Fruit fly (Drosophila melanogaster) whole organism, prepupa: ENCODE data around the gene Snoo.
A peak's percentile ranks its signal among the peaks of the same experiment; 100 is the strongest.

Experiments
- CG10631 ChIP-seq: fragments of 200-800 bp; sonication (Bioruptor generic); optimal IDR thresholded peaks from 2 replicates; lab custom pipeline; 2016; ENCODE audit warnings: missing biosample characterization, missing genetic modification characterization
- CG10669 ChIP-seq: fragments of 200-800 bp; sonication (Bioruptor generic); optimal IDR thresholded peaks from 3 replicates; lab custom pipeline; 2018; ENCODE audit warnings: missing biosample characterization, mild to moderate bottlenecking, missing genetic modification characterization, moderate library complexity
- CG11294 ChIP-seq: fragments of 200-800 bp; sonication (Bioruptor generic); IDR thresholded peaks from 2 replicates; pipeline ENCODE4 v1.3.6; 2022; ENCODE audit warnings: missing biosample characterization, missing genetic modification characterization
- CG11762 ChIP-seq: fragments of 200-800 bp; sonication (Bioruptor generic); optimal IDR thresholded peaks from 3 replicates; lab custom pipeline; 2016; ENCODE audit warnings: missing biosample characterization, missing genetic modification characterization; ENCODE audit not compliant: insufficient read depth
- CG11902 ChIP-seq: fragments of 200-800 bp; sonication (Bioruptor generic); optimal IDR thresholded peaks from 3 replicates; lab custom pipeline; 2016; ENCODE audit warnings: missing biosample characterization, missing genetic modification characterization
- CG15336 ChIP-seq: fragments of 200-800 bp; sonication (Bioruptor generic); IDR thresholded peaks from 2 replicates; pipeline ENCODE4 v1.3.6; 2022; ENCODE audit warnings: missing biosample characterization, missing genetic modification characterization
- CG1621 ChIP-seq: fragments of 200-800 bp; sonication (Bioruptor generic); optimal IDR thresholded peaks from 3 replicates; lab custom pipeline; 2018; ENCODE audit warnings: missing biosample characterization, mild to moderate bottlenecking, missing genetic modification characterization
- CG16779 ChIP-seq: fragments of 200-800 bp; sonication (Bioruptor generic); optimal IDR thresholded peaks from 3 replicates; lab custom pipeline; 2017; ENCODE audit warnings: missing biosample characterization, mild to moderate bottlenecking, missing genetic modification characterization
- CG3032 ChIP-seq: fragments of 200-800 bp; optimal IDR thresholded peaks from 2 replicates; lab custom pipeline; 2019; ENCODE audit warnings: missing biosample characterization, mild to moderate bottlenecking, missing genetic modification characterization, moderate library complexity
- CG31627 ChIP-seq: fragments of 200-800 bp; sonication (Bioruptor generic); optimal IDR thresholded peaks from 3 replicates; lab custom pipeline; 2016; ENCODE audit warnings: missing biosample characterization, missing genetic modification characterization
- CG32006 ChIP-seq: fragments of 200-800 bp; sonication (Bioruptor generic); optimal IDR thresholded peaks from 3 replicates; lab custom pipeline; 2017; ENCODE audit warnings: missing biosample characterization, mild to moderate bottlenecking, missing genetic modification characterization
- CG34406 ChIP-seq: fragments of 200-800 bp; sonication (Bioruptor generic); optimal IDR thresholded peaks from 3 replicates; lab custom pipeline; 2016; ENCODE audit warnings: missing biosample characterization, missing genetic modification characterization
- CG3919 ChIP-seq: fragments of 200-800 bp; sonication (Bioruptor generic); optimal IDR thresholded peaks from 3 replicates; lab custom pipeline; 2016; ENCODE audit warnings: missing biosample characterization, missing genetic modification characterization
- CG4318 ChIP-seq: fragments of 200-800 bp; sonication (Bioruptor generic); optimal IDR thresholded peaks from 3 replicates; lab custom pipeline; 2017; ENCODE audit warnings: missing biosample characterization, mild to moderate bottlenecking, missing genetic modification characterization
- CG6163 ChIP-seq: fragments of 200-800 bp; sonication (Bioruptor generic); IDR thresholded peaks from 3 replicates; pipeline ENCODE4 v1.3.6; 2022; ENCODE audit warnings: missing biosample characterization, missing genetic modification characterization
- CG6276 ChIP-seq: fragments of 200-800 bp; sonication (Bioruptor generic); optimal IDR thresholded peaks from 2 replicates; lab custom pipeline; 2017; ENCODE audit warnings: missing biosample characterization, mild to moderate bottlenecking, missing genetic modification characterization
- CG6792 ChIP-seq: fragments of 200-800 bp; sonication (Bioruptor generic); optimal IDR thresholded peaks from 3 replicates; lab custom pipeline; 2016; ENCODE audit warnings: missing biosample characterization, missing genetic modification characterization
- CG6808 ChIP-seq: fragments of 200-800 bp; sonication (Bioruptor generic); optimal IDR thresholded peaks from 3 replicates; lab custom pipeline; 2017; ENCODE audit warnings: missing biosample characterization, missing genetic modification characterization, mild to moderate bottlenecking, moderate library complexity, missing genetic modification reagents
- CG6854 ChIP-seq: fragments of 200-800 bp; sonication (Bioruptor generic); optimal IDR thresholded peaks from 2 replicates; lab custom pipeline; 2017; ENCODE audit warnings: missing biosample characterization, mild to moderate bottlenecking, missing genetic modification characterization
- CG7368 ChIP-seq: fragments of 200-800 bp; sonication (Bioruptor generic); optimal IDR thresholded peaks from 3 replicates; lab custom pipeline; 2016; ENCODE audit warnings: missing biosample characterization, missing genetic modification characterization
- CG8119 ChIP-seq: fragments of 200-800 bp; sonication (Bioruptor generic); IDR thresholded peaks from 3 replicates; pipeline ENCODE4 v1.3.6; 2022; ENCODE audit warnings: missing biosample characterization, missing genetic modification characterization
- CG8319 ChIP-seq: fragments of 200-800 bp; sonication (Bioruptor generic); optimal IDR thresholded peaks from 3 replicates; lab custom pipeline; 2016; ENCODE audit warnings: missing biosample characterization, missing genetic modification characterization
- CG8632 ChIP-seq: fragments of 200-800 bp; sonication (Bioruptor generic); optimal IDR thresholded peaks from 3 replicates; lab custom pipeline; 2016; ENCODE audit warnings: missing biosample characterization, missing genetic modification characterization
- CG9139 ChIP-seq: fragments of 200-800 bp; sonication (Bioruptor generic); optimal IDR thresholded peaks from 3 replicates; lab custom pipeline; 2017; ENCODE audit warnings: missing biosample characterization, mild to moderate bottlenecking, missing genetic modification characterization
- Eip75B ChIP-seq: fragments of 200-800 bp; sonication (Bioruptor generic); optimal IDR thresholded peaks from 3 replicates; lab custom pipeline; 2016; ENCODE audit warnings: missing biosample characterization, missing genetic modification characterization
- Eip78C ChIP-seq: fragments of 200-800 bp; sonication (Bioruptor generic); peaks from one replicate; lab custom pipeline; 2016; ENCODE audit warnings: missing biosample characterization, missing genetic modification characterization
- Eip93F ChIP-seq: fragments of 200-800 bp; sonication (Bioruptor generic); optimal IDR thresholded peaks from 2 replicates; lab custom pipeline; 2016; ENCODE audit warnings: missing biosample characterization, mild to moderate bottlenecking, missing genetic modification characterization
- Ets21C ChIP-seq: fragments of 200-800 bp; sonication (Bioruptor generic); optimal IDR thresholded peaks from 3 replicates; lab custom pipeline; 2016; ENCODE audit warnings: missing biosample characterization, missing genetic modification characterization
- Ets96B ChIP-seq: fragments of 200-800 bp; optimal IDR thresholded peaks from 2 replicates; lab custom pipeline; 2019; ENCODE audit warnings: missing biosample characterization, mild to moderate bottlenecking, missing genetic modification characterization, moderate library complexity
- Hr38 ChIP-seq: sonication (Bioruptor generic); optimal IDR thresholded peaks from 2 replicates; lab custom pipeline; 2016; ENCODE audit warnings: missing biosample characterization, missing genetic modification characterization
- Hr39 ChIP-seq: fragments of 200-800 bp; sonication (Bioruptor generic); optimal IDR thresholded peaks from 2 replicates; lab custom pipeline; 2016; ENCODE audit warnings: missing biosample characterization, missing genetic modification characterization
- Hr4 ChIP-seq: fragments of 200-800 bp; sonication (Bioruptor generic); optimal IDR thresholded peaks from 3 replicates; lab custom pipeline; 2016; ENCODE audit warnings: missing biosample characterization, missing genetic modification characterization
- Smox ChIP-seq: fragments of 200-800 bp; sonication (Bioruptor generic); optimal IDR thresholded peaks from 3 replicates; lab custom pipeline; 2016; ENCODE audit warnings: missing biosample characterization, missing genetic modification characterization
- Sox102F ChIP-seq: fragments of 200-800 bp; sonication (Bioruptor generic); optimal IDR thresholded peaks from 2 replicates; lab custom pipeline; 2016; ENCODE audit warnings: missing biosample characterization, mild to moderate bottlenecking, missing genetic modification characterization
- Sox14 ChIP-seq: fragments of 200-800 bp; sonication (Bioruptor generic); optimal IDR thresholded peaks from 3 replicates; lab custom pipeline; 2016; ENCODE audit warnings: missing biosample characterization, missing genetic modification characterization
- Sox15 ChIP-seq: fragments of 200-800 bp; sonication (Bioruptor generic); optimal IDR thresholded peaks from 3 replicates; lab custom pipeline; 2016; ENCODE audit warnings: missing biosample characterization, missing genetic modification characterization
- achi ChIP-seq: fragments of 200-800 bp; sonication (Bioruptor generic); optimal IDR thresholded peaks from 3 replicates; lab custom pipeline; 2016; ENCODE audit warnings: missing biosample characterization, missing genetic modification characterization
- acj6 ChIP-seq: fragments of 200-800 bp; sonication (Bioruptor generic); optimal IDR thresholded peaks from 3 replicates; lab custom pipeline; 2016; ENCODE audit warnings: missing biosample characterization, missing genetic modification characterization
- dac ChIP-seq: fragments of 200-800 bp; sonication (Bioruptor generic); optimal IDR thresholded peaks from 2 replicates; lab custom pipeline; 2017; ENCODE audit warnings: missing biosample characterization, mild to moderate bottlenecking, missing genetic modification characterization
- dsx ChIP-seq: fragments of 200-800 bp; optimal IDR thresholded peaks from 3 replicates; lab custom pipeline; 2019; ENCODE audit warnings: missing biosample characterization, mild to moderate bottlenecking, missing genetic modification characterization, moderate library complexity; ENCODE audit not compliant: poor library complexity, severe bottlenecking
- eg ChIP-seq: fragments of 200-800 bp; sonication (Bioruptor generic); IDR thresholded peaks from 3 replicates; pipeline ENCODE4 v1.3.6; 2022; ENCODE audit warnings: missing biosample characterization, missing genetic modification characterization
- esn ChIP-seq: fragments of 200-800 bp; sonication (Bioruptor generic); optimal IDR thresholded peaks from 2 replicates; lab custom pipeline; 2016; ENCODE audit warnings: missing biosample characterization, mild to moderate bottlenecking, missing genetic modification characterization, moderate library complexity
- fd59A ChIP-seq: fragments of 200-800 bp; sonication (Bioruptor generic); optimal IDR thresholded peaks from 2 replicates; lab custom pipeline; 2017; ENCODE audit warnings: missing biosample characterization, mild to moderate bottlenecking, missing genetic modification characterization, missing genetic modification reagents
- fd85E ChIP-seq: fragments of 200-800 bp; sonication (Bioruptor generic); optimal IDR thresholded peaks from 3 replicates; lab custom pipeline; 2016; ENCODE audit warnings: missing biosample characterization, missing genetic modification characterization
- lz ChIP-seq: fragments of 200-800 bp; sonication (Bioruptor generic); optimal IDR thresholded peaks from 3 replicates; lab custom pipeline; 2016; ENCODE audit warnings: missing biosample characterization, missing genetic modification characterization
- net ChIP-seq: fragments of 200-800 bp; sonication (Bioruptor generic); optimal IDR thresholded peaks from 3 replicates; lab custom pipeline; 2016; ENCODE audit warnings: missing biosample characterization, missing genetic modification characterization
- pdm3 ChIP-seq: fragments of 200-800 bp; sonication (Bioruptor generic); optimal IDR thresholded peaks from 3 replicates; lab custom pipeline; 2016; ENCODE audit warnings: missing biosample characterization, missing genetic modification characterization
- salr ChIP-seq, 2 experiments: fragments of 200-800 bp; sonication (Bioruptor generic); optimal IDR thresholded peaks; 3 replicates each; lab custom pipeline; 2016 to 2018; ENCODE audit warnings: missing biosample characterization in 2 of 2, missing genetic modification characterization in 2 of 2, mild to moderate bottlenecking in 1 of 2
- spab ChIP-seq: fragments of 200-800 bp; sonication (Bioruptor generic); optimal IDR thresholded peaks from 2 replicates; lab custom pipeline; 2017; ENCODE audit warnings: missing biosample characterization, mild to moderate bottlenecking, missing genetic modification characterization, missing genetic modification reagents
- ss ChIP-seq, 2 experiments: fragments of 200-800 bp; sonication (Bioruptor generic); optimal IDR thresholded peaks; 2 replicates in 1 of 2; 3 replicates in 1 of 2; lab custom pipeline; 2017 to 2018; ENCODE audit warnings: mild to moderate bottlenecking in 2 of 2, missing biosample characterization in 2 of 2, missing genetic modification characterization in 2 of 2, moderate library complexity in 1 of 2
- svp ChIP-seq: fragments of 200-800 bp; sonication (Bioruptor generic); peaks from one replicate; lab custom pipeline; 2016; ENCODE audit warnings: missing biosample characterization, missing genetic modification characterization

Snoo gene

dm6 chr2L:7984059-7984800, at the start of gene Snoo:
TSS of gene Snoo (minus strand) at chr2L:7984196.
- TF ChIP-seq pdm3 = no peak
- peak in 1 of 2 experiments; percentile 9 for TF ChIP-seq ss (GFP tag; optimal IDR thresholded peaks at IDR 0.05; lab: Kevin White, UChicago)
- TF ChIP-seq eg (GFP tag; lab: Robert Waterston, UW) = peak; percentile 50; the same call in 2 of the 3 replicates
- no peak for TF ChIP-seq CG34406 (GFP tag; lab: Kevin White, UChicago)
- no peak for TF ChIP-seq achi
- TF ChIP-seq Hr4 (GFP tag; lab: Kevin White, UChicago) = no peak
- TF ChIP-seq CG31627 (GFP tag; lab: Kevin White, UChicago) = no peak
- TF ChIP-seq CG6808 (GFP tag; lab: Kevin White, UChicago) = no peak
- peak; percentile 23; the same call in 2 of the 3 replicates for TF ChIP-seq CG8119
- peak; percentile 56 for TF ChIP-seq svp (GFP tag; lab: Kevin White, UChicago)
- no peak for TF ChIP-seq Sox15 (GFP tag; lab: Kevin White, UChicago)
- TF ChIP-seq dac (GFP tag; lab: Kevin White, UChicago) = no peak
- no peak for TF ChIP-seq CG4318 (GFP tag; lab: Kevin White, UChicago)
- TF ChIP-seq CG16779 (tag; lab: Kevin White, UChicago) = no peak
- no peak for TF ChIP-seq CG11762 (GFP tag; lab: Kevin White, UChicago)
- TF ChIP-seq CG3919 (GFP tag; lab: Kevin White, UChicago) = peak; percentile 43
- no peak for TF ChIP-seq Sox102F (GFP tag; lab: Kevin White, UChicago)
- TF ChIP-seq CG6163 (GFP tag; lab: Robert Waterston, UW) = no peak
- no peak for TF ChIP-seq CG10631 (GFP tag; lab: Kevin White, UChicago)
- TF ChIP-seq CG8319 (GFP tag; lab: Kevin White, UChicago) = no peak
- TF ChIP-seq Eip75B (GFP tag; lab: Kevin White, UChicago) = no peak
- no peak for TF ChIP-seq CG11902
- TF ChIP-seq spab (GFP tag; lab: Kevin White, UChicago) = no peak
- peak; percentile 33 for TF ChIP-seq net (GFP tag; lab: Kevin White, UChicago)
- no peak for TF ChIP-seq fd59A (GFP tag; lab: Kevin White, UChicago)
- no peak for TF ChIP-seq Ets21C (GFP tag; lab: Kevin White, UChicago)
- TF ChIP-seq dsx (GFP tag; lab: Kevin White, UChicago) = peak; percentile 46
- no peak for TF ChIP-seq CG7368 (GFP tag; lab: Kevin White, UChicago)
- TF ChIP-seq fd85E (GFP tag; lab: Kevin White, UChicago) = no peak
- no peak for TF ChIP-seq esn (GFP tag; lab: Kevin White, UChicago)
- no peak for TF ChIP-seq CG32006 (GFP tag; lab: Kevin White, UChicago)
- TF ChIP-seq CG1621 (tag; lab: Kevin White, UChicago) = no peak
- TF ChIP-seq Eip78C (GFP tag; lab: Kevin White, UChicago) = peak; percentile 75
- no peak for TF ChIP-seq CG11294 (GFP tag; lab: Robert Waterston, UW)
- no peak for TF ChIP-seq Eip93F (GFP tag; lab: Kevin White, UChicago)
- TF ChIP-seq CG8632 (GFP tag; lab: Kevin White, UChicago) = no peak
- peak; percentile 39; the same call in 1 of the 2 replicates for TF ChIP-seq CG15336
- TF ChIP-seq acj6 (GFP tag; lab: Kevin White, UChicago) = no peak
- no peak for TF ChIP-seq CG9139 (GFP tag; lab: Kevin White, UChicago)
- TF ChIP-seq Ets96B (tag; lab: Kevin White, UChicago) = no peak
- TF ChIP-seq salr (GFP tag; optimal IDR thresholded peaks at IDR 0.05; lab: Kevin White, UChicago) = no peak
- no peak for TF ChIP-seq CG6276 (GFP tag; lab: Kevin White, UChicago)
- TF ChIP-seq CG6792 (GFP tag; lab: Kevin White, UChicago) = no peak
- no peak for TF ChIP-seq CG3032
- TF ChIP-seq CG10669 (GFP tag; lab: Kevin White, UChicago) = no peak
- TF ChIP-seq lz (GFP tag; lab: Kevin White, UChicago) = no peak
- TF ChIP-seq Hr38 (GFP tag; lab: Kevin White, UChicago) = no peak
- TF ChIP-seq CG6854 = no peak
- TF ChIP-seq Sox14 = peak; percentile 7
- no peak for TF ChIP-seq Hr39 (GFP tag; lab: Kevin White, UChicago)
- no peak for TF ChIP-seq Smox
